Fruit fly (Drosophila melanogaster) whole organism, embryonic: ENCODE results near the gene stv.

ENCODE experiments used
- ATbp ChIP-seq: fragments of 200-800 bp; sonication (Bioruptor generic); optimal IDR thresholded peaks from 2 replicates; lab custom pipeline; 2017; ENCODE audit warnings: missing biosample characterization, mild to moderate bottlenecking, missing genetic modification characterization, missing genetic modification reagents
- Aef1 ChIP-seq: fragments of 200-800 bp; sonication (Bioruptor generic); IDR thresholded peaks from 3 replicates; pipeline ENCODE4 v1.3.6; 2022; ENCODE audit warnings: missing biosample characterization, missing genetic modification characterization
- Atf6 ChIP-seq: fragments of 200-800 bp; sonication (Bioruptor generic); IDR thresholded peaks from 2 replicates; pipeline ENCODE4 v1.3.6; 2022; ENCODE audit warnings: missing biosample characterization, missing genetic modification characterization
- BtbVII ChIP-seq: fragments of 200-800 bp; sonication (Bioruptor generic); optimal IDR thresholded peaks from 3 replicates; lab custom pipeline; 2017; ENCODE audit warnings: missing biosample characterization, mild to moderate bottlenecking, missing genetic modification characterization
- CG10321 ChIP-seq: fragments of 200-800 bp; sonication (Bioruptor generic); IDR thresholded peaks from 2 replicates; pipeline ENCODE4 v1.3.6; 2022; ENCODE audit warnings: missing biosample characterization, missing genetic modification characterization
- CG10431 ChIP-seq: fragments of 200-800 bp; sonication (Bioruptor generic); optimal IDR thresholded peaks from 3 replicates; lab custom pipeline; 2018; ENCODE audit warnings: missing biosample characterization, mild to moderate bottlenecking, missing genetic modification characterization
- CG10543 ChIP-seq: fragments of 200-800 bp; sonication (Bioruptor generic); optimal IDR thresholded peaks from 3 replicates; lab custom pipeline; 2017; ENCODE audit warnings: missing biosample characterization, mild to moderate bottlenecking, missing genetic modification characterization, moderate library complexity
- CG11398 ChIP-seq: fragments of 200-800 bp; sonication (Bioruptor generic); optimal IDR thresholded peaks from 2 replicates; lab custom pipeline; 2016; ENCODE audit warnings: missing biosample characterization, missing genetic modification characterization
- CG11695 ChIP-seq: fragments of 200-800 bp; sonication (Bioruptor generic); IDR thresholded peaks from 3 replicates; pipeline ENCODE4 v1.3.6; 2022; ENCODE audit warnings: missing biosample characterization, missing genetic modification characterization
- CG12744 ChIP-seq: fragments of 200-800 bp; sonication (Bioruptor generic); optimal IDR thresholded peaks from 2 replicates; lab custom pipeline; 2016; ENCODE audit warnings: missing biosample characterization, missing genetic modification characterization
- CG12769 ChIP-seq: fragments of 200-800 bp; sonication (Bioruptor generic); optimal IDR thresholded peaks from 2 replicates; lab custom pipeline; 2019; ENCODE audit warnings: missing biosample characterization, mild to moderate bottlenecking, missing genetic modification characterization, moderate library complexity
- CG14441 ChIP-seq: fragments of 200-800 bp; sonication (Bioruptor generic); IDR thresholded peaks from 2 replicates; pipeline ENCODE4 v1.3.6; 2022; ENCODE audit warnings: missing biosample characterization, missing genetic modification characterization
- CG14667 ChIP-seq: fragments of 200-800 bp; sonication (Bioruptor generic); IDR thresholded peaks from 2 replicates; pipeline ENCODE4 v1.3.6; 2022; ENCODE audit warnings: missing biosample characterization, missing genetic modification characterization
- CG17568 ChIP-seq: fragments of 200-800 bp; sonication (Bioruptor generic); optimal IDR thresholded peaks from 2 replicates; lab custom pipeline; 2018; ENCODE audit warnings: missing biosample characterization, mild to moderate bottlenecking, missing genetic modification characterization, moderate library complexity
- CG2199 ChIP-seq: fragments of 200-800 bp; sonication (Bioruptor generic); IDR thresholded peaks from 3 replicates; pipeline ENCODE4 v1.3.6; 2022; ENCODE audit warnings: missing biosample characterization, missing genetic modification characterization
- CG3838 ChIP-seq: fragments of 200-800 bp; sonication (Bioruptor generic); optimal IDR thresholded peaks from 3 replicates; lab custom pipeline; 2016; ENCODE audit warnings: missing biosample characterization, missing genetic modification characterization
- CG6813 ChIP-seq: fragments of 200-800 bp; sonication (Bioruptor generic); optimal IDR thresholded peaks from 2 replicates; lab custom pipeline; 2017; ENCODE audit warnings: missing biosample characterization, missing genetic modification characterization, mild to moderate bottlenecking, moderate library complexity, missing genetic modification reagents
- CG7928 ChIP-seq: fragments of 200-800 bp; sonication (Bioruptor generic); optimal IDR thresholded peaks from 2 replicates; lab custom pipeline; 2017; ENCODE audit warnings: missing biosample characterization, mild to moderate bottlenecking, missing genetic modification characterization
- CG7963 ChIP-seq: fragments of 200-800 bp; sonication (Bioruptor generic); IDR thresholded peaks from 3 replicates; pipeline ENCODE4 v1.3.6; 2022; ENCODE audit warnings: missing biosample characterization, missing genetic modification characterization; ENCODE audit not compliant: partially characterized antibody
- CG8388 ChIP-seq: fragments of 200-800 bp; sonication (Bioruptor generic); optimal IDR thresholded peaks from 2 replicates; lab custom pipeline; 2019; ENCODE audit warnings: missing biosample characterization, mild to moderate bottlenecking, missing genetic modification characterization, moderate library complexity
- CG8924 ChIP-seq: fragments of 200-800 bp; optimal IDR thresholded peaks from 3 replicates; lab custom pipeline; 2019; ENCODE audit warnings: missing biosample characterization, mild to moderate bottlenecking, missing genetic modification characterization, moderate library complexity
- CHES-1-like ChIP-seq: fragments of 200-800 bp; sonication (Bioruptor generic); optimal IDR thresholded peaks from 2 replicates; lab custom pipeline; 2016; ENCODE audit warnings: missing biosample characterization, missing genetic modification characterization
- Camta ChIP-seq: fragments of 200-800 bp; sonication (Bioruptor generic); optimal IDR thresholded peaks from 2 replicates; lab custom pipeline; 2016; ENCODE audit warnings: missing biosample characterization, missing genetic modification characterization
- D ChIP-seq, 2 experiments: fragments of 200-800 bp in 1 of 2; fragments of >200 bp in 1 of 2; sonication (Bioruptor generic) in 1 of 2; optimal IDR thresholded peaks; 2 replicates in 1 of 2; 3 replicates in 1 of 2; lab custom pipeline; 2017; ENCODE audit warnings: mild to moderate bottlenecking in 1 of 2, missing biosample characterization in 1 of 2, missing genetic modification characterization in 1 of 2, missing genetic modification reagents in 1 of 2
- Dfd ChIP-seq, 2 experiments: fragments of >200 bp; optimal IDR thresholded peaks; 2 replicates each; lab custom pipeline; 2017; ENCODE audit warnings: missing biosample characterization in 2 of 2, missing genetic modification characterization in 2 of 2
- Dip3 ChIP-seq: fragments of 200-800 bp; sonication (Bioruptor generic); optimal IDR thresholded peaks from 3 replicates; lab custom pipeline; 2016; ENCODE audit warnings: missing biosample characterization, missing genetic modification characterization
- HLHmδ ChIP-seq: fragments of 200-800 bp; sonication (Bioruptor generic); optimal IDR thresholded peaks from 2 replicates; lab custom pipeline; 2018; ENCODE audit warnings: missing biosample characterization, mild to moderate bottlenecking, missing genetic modification characterization, moderate library complexity
- Hmr ChIP-seq: fragments of 200-800 bp; sonication (Bioruptor generic); optimal IDR thresholded peaks from 3 replicates; lab custom pipeline; 2017; ENCODE audit warnings: mild to moderate bottlenecking, missing biosample characterization, missing genetic modification reagents, missing genetic modification characterization
- Hr39 ChIP-seq: fragments of >200 bp; optimal IDR thresholded peaks from 2 replicates; lab custom pipeline; 2017
- Hr51 ChIP-seq, 2 experiments: fragments of 200-800 bp; sonication (Bioruptor generic); optimal IDR thresholded peaks; 2 replicates in 1 of 2; 3 replicates in 1 of 2; lab custom pipeline; 2016 to 2018; ENCODE audit warnings: missing biosample characterization in 2 of 2, missing genetic modification characterization in 2 of 2, mild to moderate bottlenecking in 1 of 2, moderate library complexity in 1 of 2
- MESR4 ChIP-seq: fragments of 200-800 bp; sonication (Bioruptor generic); optimal IDR thresholded peaks from 2 replicates; lab custom pipeline; 2018; ENCODE audit warnings: missing biosample characterization, mild to moderate bottlenecking, missing genetic modification characterization, moderate library complexity
- Ravus ChIP-seq: fragments of 200-800 bp; sonication (Bioruptor generic); IDR thresholded peaks from 2 replicates; pipeline ENCODE4 v1.3.6; 2022; ENCODE audit warnings: missing biosample characterization, missing genetic modification characterization
- Rfx ChIP-seq: fragments of 200-800 bp; sonication (Bioruptor generic); IDR thresholded peaks from 2 replicates; pipeline ENCODE4 v1.3.6; 2022; ENCODE audit warnings: missing biosample characterization, missing genetic modification characterization
- TFAM ChIP-seq: fragments of 200-800 bp; sonication (Bioruptor generic); optimal IDR thresholded peaks from 2 replicates; lab custom pipeline; 2017; ENCODE audit warnings: missing biosample characterization, missing genetic modification characterization, inconsistent platforms
- bcd ChIP-seq: fragments of 200-800 bp; sonication (Bioruptor generic); optimal IDR thresholded peaks from 2 replicates; lab custom pipeline; 2017; ENCODE audit warnings: missing biosample characterization, mild to moderate bottlenecking, missing genetic modification characterization
- bigmax ChIP-seq: fragments of 200-800 bp; sonication (Bioruptor generic); optimal IDR thresholded peaks from 2 replicates; lab custom pipeline; 2018; ENCODE audit warnings: missing biosample characterization, mild to moderate bottlenecking, missing genetic modification characterization
- cwo ChIP-seq: fragments of 200-800 bp; sonication (Bioruptor generic); optimal IDR thresholded peaks from 3 replicates; lab custom pipeline; 2017; ENCODE audit warnings: missing biosample characterization, missing genetic modification characterization, mild to moderate bottlenecking, moderate library complexity, missing genetic modification reagents
- da ChIP-seq: fragments of 200-800 bp; sonication (Bioruptor generic); optimal IDR thresholded peaks from 2 replicates; lab custom pipeline; 2016; ENCODE audit warnings: missing biosample characterization, missing genetic modification characterization
- dmrt11E ChIP-seq: fragments of 200-800 bp; sonication (Bioruptor generic); optimal IDR thresholded peaks from 3 replicates; lab custom pipeline; 2018; ENCODE audit warnings: missing biosample characterization, mild to moderate bottlenecking, missing genetic modification characterization, moderate library complexity
- dpn ChIP-seq, 2 experiments: fragments of 200-800 bp; sonication (Bioruptor generic); optimal IDR thresholded peaks; 3 replicates each; lab custom pipeline; 2016; ENCODE audit warnings: missing biosample characterization in 2 of 2, missing genetic modification characterization in 2 of 2
- eyg ChIP-seq: fragments of 200-800 bp; sonication (Bioruptor generic); optimal IDR thresholded peaks from 3 replicates; lab custom pipeline; 2016; ENCODE audit warnings: missing biosample characterization, missing genetic modification characterization
- fd96Cb ChIP-seq: fragments of 200-800 bp; sonication (Bioruptor generic); optimal IDR thresholded peaks from 2 replicates; lab custom pipeline; 2018; ENCODE audit warnings: missing biosample characterization, mild to moderate bottlenecking, missing genetic modification characterization, moderate library complexity
- ken ChIP-seq: fragments of 200-800 bp; sonication (Bioruptor generic); IDR thresholded peaks from 3 replicates; pipeline ENCODE4 v1.3.6; 2022; ENCODE audit warnings: missing biosample characterization, missing genetic modification characterization
- nerfin-2 ChIP-seq: fragments of 200-800 bp; sonication (Bioruptor generic); IDR thresholded peaks from 2 replicates; pipeline ENCODE4 v1.3.6; 2022; ENCODE audit warnings: missing biosample characterization, missing genetic modification characterization; ENCODE audit not compliant: partially characterized antibody
- psq ChIP-seq: fragments of 200-800 bp; sonication (Bioruptor generic); optimal IDR thresholded peaks from 2 replicates; lab custom pipeline; 2017; ENCODE audit warnings: missing biosample characterization, missing genetic modification characterization
- repo ChIP-seq: fragments of 200-800 bp; sonication (Bioruptor generic); optimal IDR thresholded peaks from 2 replicates; lab custom pipeline; 2016; ENCODE audit warnings: missing biosample characterization, missing genetic modification characterization
- scrt ChIP-seq: fragments of 200-800 bp; sonication (Bioruptor generic); optimal IDR thresholded peaks from 2 replicates; lab custom pipeline; 2018; ENCODE audit warnings: missing biosample characterization, mild to moderate bottlenecking, missing genetic modification characterization, moderate library complexity
- zen ChIP-seq: fragments of 200-800 bp; sonication (Bioruptor generic); optimal IDR thresholded peaks from 3 replicates; lab custom pipeline; 2018; ENCODE audit warnings: missing biosample characterization, mild to moderate bottlenecking, missing genetic modification characterization, moderate library complexity
- zfh1 ChIP-seq: fragments of 200-800 bp; sonication (Bioruptor generic); IDR thresholded peaks from 3 replicates; pipeline ENCODE4 v1.3.6; 2022; ENCODE audit warnings: missing biosample characterization, missing genetic modification characterization

stv gene

DNA sequence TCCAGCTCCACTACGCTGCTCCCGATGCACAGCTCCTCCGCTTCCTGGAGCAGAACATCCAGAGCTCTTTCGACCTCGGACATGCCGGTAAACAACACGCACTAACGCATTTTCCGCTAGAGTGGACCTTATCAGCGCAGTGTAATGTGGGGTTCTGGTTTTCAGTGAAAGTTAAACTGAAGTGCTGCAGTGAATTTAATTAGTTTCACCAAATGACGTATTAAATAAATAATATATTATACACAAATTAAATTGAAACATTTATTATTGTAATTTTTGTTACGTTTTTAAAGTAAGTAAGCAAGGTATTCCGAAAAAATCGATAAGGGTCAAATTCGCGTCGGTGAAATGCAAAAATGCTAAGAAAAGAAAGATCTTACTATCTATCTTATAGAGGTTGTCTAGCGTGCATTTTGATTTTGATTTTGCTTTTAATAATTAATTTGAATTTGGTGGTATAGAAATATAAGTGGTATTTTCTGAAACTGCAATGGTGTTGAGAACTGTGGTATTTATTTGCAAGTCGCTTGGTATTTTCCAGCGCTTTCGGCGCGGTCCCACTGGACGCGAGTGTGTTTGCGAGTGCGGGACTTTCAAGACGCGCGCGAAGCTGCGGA lies 27.1 kb upstream of the stv start, which contains the start of the genes JMJD7 and CG10738:
JMJD7 (minus strand) TSS at position 107 of the 617 bp plus-strand sequence.
CG10738 (plus strand) TSS at position 594 of the 617 bp plus-strand sequence.
- TF ChIP-seq CG10321 (no peak), CG12744 (no peak), Ravus (GFP tag; lab: Robert Waterston, UW) (peak; percentile 26; the same call in 1 of the 2 replicates), CG10431 (GFP tag; lab: Kevin White, UChicago) (no peak), CG2199 (GFP tag; lab: Robert Waterston, UW) (0 out of 3 replicates have a peak, but pooled peaks have one; percentile 59), TFAM (no peak), fd96Cb (tag; lab: Kevin White, UChicago) (peak; percentile 70), BtbVII (GFP tag; lab: Kevin White, UChicago) (peak; percentile 6), Rfx (GFP tag; lab: Robert Waterston, UW) (peak; percentile 88), CHES-1-like (GFP tag; lab: Kevin White, UChicago) (no peak), eyg (GFP tag; lab: Kevin White, UChicago) (no peak), Hr51 (GFP tag; optimal IDR thresholded peaks at IDR 0.05; lab: Kevin White, UChicago) (peak in 1 of 2 experiments; percentile 19), CG8924 (peak; percentile 54), CG10543 (GFP tag; lab: Kevin White, UChicago) (peak; percentile 87), CG12769 (tag; lab: Kevin White, UChicago) (no peak), da (no peak), Hmr (peak; percentile 6), Dfd (GFP tag; optimal IDR thresholded peaks at IDR 0.05; lab: Kevin White, UChicago) (no peak), Camta (no peak), D (optimal IDR thresholded peaks at IDR 0.05; lab: Kevin White, UChicago) (no peak), D (GFP tag; optimal IDR thresholded peaks at IDR 0.05; lab: Kevin White, UChicago) (peak; percentile 68), CG14441 (GFP tag; lab: Robert Waterston, UW) (peak; percentile 76), Aef1 (peak; percentile 63), ken (GFP tag; lab: Robert Waterston, UW) (peak; percentile 69; the same call in 2 of the 3 replicates), repo (GFP tag; lab: Kevin White, UChicago) (peak; percentile 49), Hr39 (no peak), nerfin-2 (GFP tag; lab: Robert Waterston, UW) (no peak), CG8388 (GFP tag; lab: Kevin White, UChicago) (no peak), CG7963 (GFP tag; lab: Robert Waterston, UW) (no peak), CG17568 (GFP tag; lab: Kevin White, UChicago) (no peak), scrt (GFP tag; lab: Kevin White, UChicago) (no peak), CG3838 (GFP tag; lab: Kevin White, UChicago) (no peak), bcd (GFP tag; lab: Kevin White, UChicago) (peak; percentile 71), dpn (GFP tag; optimal IDR thresholded peaks at IDR 0.05; lab: Kevin White, UChicago) (peak in 1 of 2 experiments; percentile 15), dmrt11E (tag; lab: Kevin White, UChicago) (no peak), zen (tag; lab: Kevin White, UChicago) (peak; percentile 10), CG7928 (GFP tag; lab: Kevin White, UChicago) (peak; percentile 43), zfh1 (GFP tag; lab: Robert Waterston, UW) (peak; percentile 55; the same call in 1 of the 3 replicates), Atf6 (peak; percentile 85), CG6813 (GFP tag; lab: Kevin White, UChicago) (peak; percentile 27), bigmax (GFP tag; lab: Kevin White, UChicago) (no peak), cwo (GFP tag; lab: Kevin White, UChicago) (peak; percentile 21), CG11695 (GFP tag; lab: Robert Waterston, UW) (no peak), ATbp (GFP tag; lab: Kevin White, UChicago) (peak; percentile 55), Dip3 (GFP tag; lab: Kevin White, UChicago) (peak; percentile 51), MESR4 (peak; percentile 15), CG14667 (peak; percentile 45), psq (GFP tag; lab: Kevin White, UChicago) (no peak), CG11398 (GFP tag; lab: Kevin White, UChicago) (no peak), HLHmδ (GFP tag; lab: Kevin White, UChicago) (no peak)
